Fruit fly (Drosophila melanogaster) whole organism, embryonic: ENCODE results near the gene CG3368.

Source experiments
- Aef1 ChIP-seq: fragments of 200-800 bp; sonication (Bioruptor generic); IDR thresholded peaks from 3 replicates; pipeline ENCODE4 v1.3.6; 2022; ENCODE audit warnings: missing biosample characterization, missing genetic modification characterization
- Atf6 ChIP-seq: fragments of 200-800 bp; sonication (Bioruptor generic); IDR thresholded peaks from 2 replicates; pipeline ENCODE4 v1.3.6; 2022; ENCODE audit warnings: missing biosample characterization, missing genetic modification characterization
- Awh ChIP-seq: fragments of 200-800 bp; sonication (Bioruptor generic); IDR thresholded peaks from 2 replicates; pipeline ENCODE4, ENCODE4 v1.3.6; 2022; ENCODE audit warnings: missing biosample characterization, missing genetic modification characterization
- BEAF-32 ChIP-seq: fragments of 200-800 bp; sonication (Bioruptor generic); optimal IDR thresholded peaks from 3 replicates; lab custom pipeline; 2017; ENCODE audit warnings: missing biosample characterization, missing genetic modification characterization, mild to moderate bottlenecking, moderate library complexity, missing genetic modification reagents
- CG10462 ChIP-seq: fragments of 200-800 bp; sonication (Bioruptor generic); optimal IDR thresholded peaks from 2 replicates; lab custom pipeline; 2016; ENCODE audit warnings: missing biosample characterization, missing genetic modification characterization
- CG11456 ChIP-seq: fragments of 200-800 bp; sonication (Bioruptor generic); IDR thresholded peaks from 3 replicates; pipeline ENCODE4 v1.3.6; 2022; ENCODE audit warnings: missing biosample characterization, missing genetic modification characterization
- CG12104 ChIP-seq: fragments of 200-800 bp; sonication (Bioruptor generic); optimal IDR thresholded peaks from 3 replicates; lab custom pipeline; 2016; ENCODE audit warnings: missing biosample characterization, missing genetic modification characterization
- CG12219 ChIP-seq: fragments of 200-800 bp; sonication (Bioruptor generic); optimal IDR thresholded peaks from 3 replicates; lab custom pipeline; 2018; ENCODE audit warnings: missing biosample characterization, mild to moderate bottlenecking, missing genetic modification characterization
- CG1233 ChIP-seq: fragments of 200-800 bp; sonication (Bioruptor generic); optimal IDR thresholded peaks from 4 replicates; lab custom pipeline; 2018; ENCODE audit warnings: missing biosample characterization, mild to moderate bottlenecking, missing genetic modification characterization
- CG15011 ChIP-seq: fragments of 200-800 bp; sonication (Bioruptor generic); optimal IDR thresholded peaks from 3 replicates; lab custom pipeline; 2018; ENCODE audit warnings: missing biosample characterization, mild to moderate bottlenecking, missing genetic modification characterization
- CG17186 ChIP-seq: fragments of 200-800 bp; sonication (Bioruptor generic); optimal IDR thresholded peaks from 3 replicates; lab custom pipeline; 2017; ENCODE audit warnings: missing biosample characterization, missing genetic modification reagents, missing genetic modification characterization
- CG17361 ChIP-seq: fragments of 200-800 bp; sonication (Bioruptor generic); IDR thresholded peaks from 3 replicates; pipeline ENCODE4 v1.3.6; 2022; ENCODE audit warnings: missing biosample characterization, missing genetic modification characterization
- CG1832 ChIP-seq: fragments of 200-800 bp; sonication (Bioruptor generic); optimal IDR thresholded peaks from 2 replicates; lab custom pipeline; 2017; ENCODE audit warnings: missing biosample characterization, mild to moderate bottlenecking, missing genetic modification characterization, inconsistent platforms
- CG2678 ChIP-seq: fragments of 200-800 bp; sonication (Bioruptor generic); optimal IDR thresholded peaks from 3 replicates; lab custom pipeline; 2019; ENCODE audit warnings: missing biosample characterization, mild to moderate bottlenecking, missing genetic modification characterization, moderate library complexity
- CG30020 ChIP-seq: fragments of 200-800 bp; optimal IDR thresholded peaks from 2 replicates; lab custom pipeline; 2019; ENCODE audit warnings: missing biosample characterization, mild to moderate bottlenecking, missing genetic modification characterization, moderate library complexity
- CG4404 ChIP-seq: fragments of 200-800 bp; sonication (Bioruptor generic); IDR thresholded peaks from 2 replicates; pipeline ENCODE4 v1.3.6; 2022; ENCODE audit warnings: missing biosample characterization, missing genetic modification characterization
- CG4730 ChIP-seq: fragments of 200-800 bp; sonication (Bioruptor generic); IDR thresholded peaks from 2 replicates; pipeline ENCODE4 v1.3.6; 2022; ENCODE audit warnings: missing biosample characterization, missing genetic modification characterization
- CG5953 ChIP-seq: fragments of 200-800 bp; sonication (Bioruptor generic); IDR thresholded peaks from 2 replicates; pipeline ENCODE4 v1.3.6; 2022; ENCODE audit warnings: missing biosample characterization, missing genetic modification characterization
- CG6791 ChIP-seq: fragments of 200-800 bp; sonication (Bioruptor generic); IDR thresholded peaks from 3 replicates; pipeline ENCODE4 v1.3.6; 2022; ENCODE audit warnings: missing biosample characterization, missing genetic modification characterization; ENCODE audit not compliant: partially characterized antibody
- CG6813 ChIP-seq: fragments of 200-800 bp; sonication (Bioruptor generic); optimal IDR thresholded peaks from 2 replicates; lab custom pipeline; 2017; ENCODE audit warnings: missing biosample characterization, missing genetic modification characterization, mild to moderate bottlenecking, moderate library complexity, missing genetic modification reagents
- CG8359 ChIP-seq: fragments of 200-800 bp; sonication (Bioruptor generic); optimal IDR thresholded peaks from 2 replicates; lab custom pipeline; 2017; ENCODE audit warnings: missing biosample characterization, mild to moderate bottlenecking, missing genetic modification characterization, borderline replicate concordance
- CG8765 ChIP-seq: fragments of 200-800 bp; sonication (Bioruptor generic); IDR thresholded peaks from 2 replicates; pipeline ENCODE4 v1.3.6; 2022; ENCODE audit warnings: missing biosample characterization, missing genetic modification characterization
- CrebB ChIP-seq: fragments of 200-800 bp; sonication (Bioruptor generic); optimal IDR thresholded peaks from 3 replicates; lab custom pipeline; 2018; ENCODE audit warnings: missing biosample characterization, mild to moderate bottlenecking, missing genetic modification characterization
- E2f2 ChIP-seq: fragments of 200-800 bp; sonication (Bioruptor generic); IDR thresholded peaks from 2 replicates; pipeline ENCODE4 v1.3.6; 2022; ENCODE audit warnings: missing biosample characterization, missing genetic modification characterization
- Gsc ChIP-seq: fragments of 200-800 bp; sonication (Bioruptor generic); IDR thresholded peaks from 2 replicates; pipeline ENCODE4 v1.3.6; 2022; ENCODE audit warnings: missing biosample characterization, missing genetic modification characterization
- Hr78 ChIP-seq, 2 experiments: fragments of 200-800 bp in 1 of 2; fragments of >200 bp in 1 of 2; sonication (Bioruptor generic) in 1 of 2; optimal IDR thresholded peaks; 2 replicates each; lab custom pipeline; 2017 to 2019; ENCODE audit warnings: missing biosample characterization in 2 of 2, missing genetic modification characterization in 2 of 2, mild to moderate bottlenecking in 1 of 2, moderate library complexity in 1 of 2
- Mrtf ChIP-seq: fragments of 200-800 bp; sonication (Bioruptor generic); IDR thresholded peaks from 3 replicates; pipeline ENCODE4 v1.3.6; 2022; ENCODE audit warnings: missing biosample characterization, missing genetic modification characterization
- Nf-YA ChIP-seq: fragments of 200-800 bp; sonication (Bioruptor generic); IDR thresholded peaks from 2 replicates; pipeline ENCODE4 v1.3.6; 2022; ENCODE audit warnings: missing biosample characterization, missing genetic modification characterization
- NfI ChIP-seq: fragments of 200-800 bp; sonication (Bioruptor generic); optimal IDR thresholded peaks from 3 replicates; lab custom pipeline; 2018; ENCODE audit warnings: missing biosample characterization, mild to moderate bottlenecking, missing genetic modification characterization, moderate library complexity
- Optix ChIP-seq: fragments of 200-800 bp; sonication (Bioruptor generic); IDR thresholded peaks from 3 replicates; pipeline ENCODE4 v1.3.6; 2022; ENCODE audit warnings: missing biosample characterization, missing genetic modification characterization
- Xbp1 ChIP-seq: fragments of 200-800 bp; sonication (Bioruptor generic); optimal IDR thresholded peaks from 3 replicates; lab custom pipeline; 2016; ENCODE audit warnings: missing biosample characterization, mild to moderate bottlenecking, missing genetic modification characterization
- aop ChIP-seq: fragments of 200-800 bp; sonication (Bioruptor generic); IDR thresholded peaks from 2 replicates; pipeline ENCODE4 v1.3.6; 2022; ENCODE audit warnings: missing biosample characterization, missing genetic modification characterization
- bsh ChIP-seq, 2 experiments: fragments of 200-800 bp; sonication (Bioruptor generic); optimal IDR thresholded peaks; 2 replicates each; lab custom pipeline; 2017 to 2018; ENCODE audit warnings: mild to moderate bottlenecking in 2 of 2, missing biosample characterization in 2 of 2, missing genetic modification characterization in 2 of 2, moderate library complexity in 1 of 2
- cg ChIP-seq: fragments of 200-800 bp; sonication (Bioruptor generic); optimal IDR thresholded peaks from 3 replicates; lab custom pipeline; 2019; ENCODE audit warnings: missing biosample characterization, mild to moderate bottlenecking, missing genetic modification characterization, moderate library complexity
- chinmo ChIP-seq: fragments of 200-800 bp; sonication (Bioruptor generic); IDR thresholded peaks from 4 replicates; pipeline ENCODE4 v1.3.6; 2022; ENCODE audit warnings: missing biosample characterization, missing genetic modification characterization; ENCODE audit not compliant: partially characterized antibody
- crp ChIP-seq, 2 experiments: fragments of 200-800 bp; sonication (Bioruptor generic); optimal IDR thresholded peaks; 2 replicates in 1 of 2; 3 replicates in 1 of 2; lab custom pipeline; 2017; ENCODE audit warnings: missing biosample characterization in 2 of 2, missing genetic modification characterization in 2 of 2, mild to moderate bottlenecking in 1 of 2, moderate library complexity in 1 of 2
- dmrt99B ChIP-seq: fragments of 200-800 bp; sonication (Bioruptor generic); optimal IDR thresholded peaks from 2 replicates; lab custom pipeline; 2018; ENCODE audit warnings: missing biosample characterization, mild to moderate bottlenecking, missing genetic modification characterization, moderate library complexity
- gem ChIP-seq: fragments of 200-800 bp; sonication (Bioruptor generic); optimal IDR thresholded peaks from 2 replicates; lab custom pipeline; 2019; ENCODE audit warnings: missing biosample characterization, mild to moderate bottlenecking, missing genetic modification characterization, moderate library complexity
- ham ChIP-seq: fragments of 200-800 bp; sonication (Bioruptor generic); IDR thresholded peaks from 2 replicates; pipeline ENCODE4 v1.3.6; 2022; ENCODE audit warnings: missing biosample characterization, missing genetic modification characterization
- klu ChIP-seq: fragments of 200-800 bp; sonication (Bioruptor generic); IDR thresholded peaks from 2 replicates; pipeline ENCODE4 v1.3.6; 2022; ENCODE audit warnings: missing biosample characterization, missing genetic modification characterization
- luna ChIP-seq: fragments of 200-800 bp; sonication (Bioruptor generic); optimal IDR thresholded peaks from 2 replicates; lab custom pipeline; 2016; ENCODE audit warnings: missing biosample characterization, missing genetic modification characterization
- odd ChIP-seq: fragments of 200-800 bp; sonication (Bioruptor generic); optimal IDR thresholded peaks from 2 replicates; lab custom pipeline; 2017; ENCODE audit warnings: missing biosample characterization, mild to moderate bottlenecking, missing genetic modification characterization
- otp ChIP-seq: fragments of 200-800 bp; sonication (Bioruptor generic); IDR thresholded peaks from 3 replicates; pipeline ENCODE4, ENCODE4 v1.3.6; 2022; ENCODE audit warnings: missing biosample characterization, missing genetic modification characterization
- peb ChIP-seq: fragments of 200-800 bp; sonication (Bioruptor generic); IDR thresholded peaks from 2 replicates; pipeline ENCODE4 v1.3.6; 2022; ENCODE audit warnings: missing biosample characterization, missing genetic modification characterization
- pzg ChIP-seq: fragments of 200-800 bp; sonication (Bioruptor generic); optimal IDR thresholded peaks from 3 replicates; lab custom pipeline; 2018; ENCODE audit warnings: missing biosample characterization, mild to moderate bottlenecking, missing genetic modification characterization, moderate library complexity
- ranshi ChIP-seq: fragments of 200-800 bp; sonication (Bioruptor generic); IDR thresholded peaks from 2 replicates; pipeline ENCODE4 v1.3.6; 2022; ENCODE audit warnings: missing biosample characterization, missing genetic modification characterization
- run ChIP-seq: fragments of 200-800 bp; sonication (Bioruptor generic); optimal IDR thresholded peaks from 3 replicates; lab custom pipeline; 2018; ENCODE audit warnings: missing biosample characterization, mild to moderate bottlenecking, missing genetic modification characterization
- vfl ChIP-seq: fragments of 200-800 bp; sonication (Bioruptor generic); optimal IDR thresholded peaks from 2 replicates; lab custom pipeline; 2016; ENCODE audit warnings: missing biosample characterization, missing genetic modification characterization
- wek ChIP-seq: fragments of 200-800 bp; sonication (Bioruptor generic); optimal IDR thresholded peaks from 3 replicates; lab custom pipeline; 2018; ENCODE audit warnings: missing biosample characterization, mild to moderate bottlenecking, missing genetic modification characterization, moderate library complexity

Gene CG3368

DNA sequence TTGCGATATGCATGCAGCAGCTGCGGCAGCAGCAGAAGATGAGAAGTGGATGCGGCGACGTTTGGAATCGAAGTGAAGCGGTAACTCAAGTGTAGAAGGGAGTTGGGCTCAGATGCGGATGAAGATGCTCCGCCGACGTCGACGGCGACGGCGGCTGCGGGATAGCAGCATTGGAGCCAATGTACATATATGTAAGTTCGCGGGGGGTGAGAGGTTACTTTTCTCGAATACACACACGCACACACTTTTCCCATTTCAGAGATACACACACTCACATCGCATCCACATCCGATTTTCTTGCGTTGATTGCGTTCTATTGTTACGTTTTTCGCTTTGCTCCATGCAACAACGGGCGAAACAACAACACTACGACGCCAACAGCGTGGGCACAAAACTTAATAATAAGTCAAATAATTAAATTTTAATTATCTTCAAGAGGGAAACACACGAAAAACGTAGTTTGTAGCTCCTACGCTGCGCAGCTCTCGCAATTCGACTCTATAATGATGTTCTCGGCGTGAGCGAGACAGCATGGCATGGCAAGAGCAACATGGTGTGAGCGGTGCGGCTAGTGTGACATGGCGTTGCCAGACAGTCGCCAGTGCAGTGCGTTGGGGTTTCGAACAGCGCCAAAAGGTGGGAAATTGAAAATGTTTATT is 38.7 kb upstream of the CG3368 start, which contains the start of gene CG18766 (continued):
- TF ChIP-seq Optix (GFP tag; lab: Robert Waterston, UW) = no peak
- TF ChIP-seq CG15011 = no peak
- no peak for TF ChIP-seq CG10462
- TF ChIP-seq Hr78 (GFP tag; optimal IDR thresholded peaks at IDR 0.05; lab: Kevin White, UChicago) = peak in 1 of 2 experiments; percentile 91
- TF ChIP-seq CG8359 (GFP tag; lab: Kevin White, UChicago) = no peak
- TF ChIP-seq CG8765 (GFP tag; lab: Robert Waterston, UW) = no peak
- TF ChIP-seq aop (GFP tag; lab: Robert Waterston, UW) = 0 out of 2 replicates have a peak, but pooled peaks have one; percentile 54
- peak; percentile 9 for TF ChIP-seq luna (GFP tag; lab: Kevin White, UChicago)
- TF ChIP-seq gem (tag; lab: Kevin White, UChicago) = no peak
- no peak for TF ChIP-seq CG30020
- TF ChIP-seq odd = no peak
- TF ChIP-seq CG1233 (GFP tag; lab: Kevin White, UChicago) = no peak
- TF ChIP-seq klu (GFP tag; lab: Robert Waterston, UW) = no peak
- TF ChIP-seq CG12219 = no peak
- no peak for TF ChIP-seq ranshi (GFP tag; lab: Robert Waterston, UW)
- TF ChIP-seq CG11456 (GFP tag; lab: Robert Waterston, UW) = 0 out of 3 replicates have a peak, but pooled peaks have one; percentile 6
- TF ChIP-seq CG17186 (GFP tag; lab: Kevin White, UChicago) = peak; percentile 84
- TF ChIP-seq NfI = peak; percentile 9
- TF ChIP-seq vfl (GFP tag; lab: Kevin White, UChicago) = no peak
- no peak for TF ChIP-seq CG4730 (GFP tag; lab: Robert Waterston, UW)
- TF ChIP-seq Mrtf (GFP tag; lab: Robert Waterston, UW) = no peak
- TF ChIP-seq cg = peak; percentile 84
- TF ChIP-seq CG6813 (GFP tag; lab: Kevin White, UChicago) = no peak
- TF ChIP-seq ham = no peak
- no peak for TF ChIP-seq Nf-YA (GFP tag; lab: Robert Waterston, UW)
- TF ChIP-seq CG6791 (GFP tag; lab: Robert Waterston, UW) = peak; percentile 28; the same call in 1 of the 3 replicates
- no peak for TF ChIP-seq dmrt99B (tag; lab: Kevin White, UChicago)
- TF ChIP-seq Xbp1 = peak; percentile 25
- 0 out of 2 replicates have a peak, but pooled peaks have one; percentile 15 for TF ChIP-seq peb (GFP tag; lab: Robert Waterston, UW)
- TF ChIP-seq wek = no peak
- peak; percentile 82 for TF ChIP-seq pzg (GFP tag; lab: Kevin White, UChicago)
- TF ChIP-seq CG17361 = peak; percentile 33; the same call in 1 of the 3 replicates
- no peak for TF ChIP-seq CG5953 (GFP tag; lab: Robert Waterston, UW)
- 0 out of 2 replicates have a peak, but pooled peaks have one; percentile 24 for TF ChIP-seq Awh (GFP tag; lab: Robert Waterston, UW)
- peak in 1 of 2 experiments; percentile 20 for TF ChIP-seq crp (GFP tag; optimal IDR thresholded peaks at IDR 0.05; lab: Kevin White, UChicago)
- TF ChIP-seq Aef1 = 0 out of 3 replicates have a peak, but pooled peaks have one; percentile 21
- TF ChIP-seq Atf6 = peak; percentile 27; the same call in 1 of the 2 replicates
- peak; percentile 41 for TF ChIP-seq BEAF-32
- TF ChIP-seq CrebB (tag; lab: Kevin White, UChicago) = no peak
- no peak for TF ChIP-seq otp (GFP tag; lab: Robert Waterston, UW)
- TF ChIP-seq chinmo (GFP tag; lab: Robert Waterston, UW) = peak; percentile 60; the same call in 1 of the 4 replicates
- TF ChIP-seq CG4404 (GFP tag; lab: Robert Waterston, UW) = no peak; the same call in 1 of the 2 replicates
- TF ChIP-seq CG1832 (GFP tag; lab: Kevin White, UChicago) = peak; percentile 98
- TF ChIP-seq Gsc (GFP tag; lab: Robert Waterston, UW) = no peak
- TF ChIP-seq E2f2 (GFP tag; lab: Robert Waterston, UW) = peak; percentile 92
- TF ChIP-seq CG12104 (GFP tag; lab: Kevin White, UChicago) = no peak
- TF ChIP-seq CG2678 (tag; lab: Kevin White, UChicago) = no peak
- TF ChIP-seq bsh (GFP tag; optimal IDR thresholded peaks at IDR 0.05; lab: Kevin White, UChicago) = no peak
- TF ChIP-seq run (tag; lab: Kevin White, UChicago) = no peak
